Fruit fly (Drosophila melanogaster) whole organism, embryonic: ENCODE results near the gene CG15529.

Experiments used
- ATbp ChIP-seq: fragments of 200-800 bp; sonication (Bioruptor generic); optimal IDR thresholded peaks from 2 replicates; lab custom pipeline; 2017; ENCODE audit warnings: missing biosample characterization, mild to moderate bottlenecking, missing genetic modification characterization, missing genetic modification reagents
- Aef1 ChIP-seq: fragments of 200-800 bp; sonication (Bioruptor generic); IDR thresholded peaks from 3 replicates; pipeline ENCODE4 v1.3.6; 2022; ENCODE audit warnings: missing biosample characterization, missing genetic modification characterization
- Atf-2 ChIP-seq: fragments of 200-800 bp; sonication (Bioruptor generic); optimal IDR thresholded peaks from 2 replicates; lab custom pipeline; 2016; ENCODE audit warnings: missing biosample characterization, missing genetic modification characterization
- CG10431 ChIP-seq: fragments of 200-800 bp; sonication (Bioruptor generic); optimal IDR thresholded peaks from 3 replicates; lab custom pipeline; 2018; ENCODE audit warnings: missing biosample characterization, mild to moderate bottlenecking, missing genetic modification characterization
- CG11504 ChIP-seq: fragments of 200-800 bp; sonication (Bioruptor generic); optimal IDR thresholded peaks from 3 replicates; lab custom pipeline; 2019; ENCODE audit warnings: missing biosample characterization, mild to moderate bottlenecking, missing genetic modification characterization, moderate library complexity
- CG12299 ChIP-seq: fragments of 200-800 bp; sonication (Bioruptor generic); optimal IDR thresholded peaks from 2 replicates; lab custom pipeline; 2018; ENCODE audit warnings: missing biosample characterization, mild to moderate bottlenecking, missing genetic modification characterization
- CG12769 ChIP-seq: fragments of 200-800 bp; sonication (Bioruptor generic); optimal IDR thresholded peaks from 2 replicates; lab custom pipeline; 2019; ENCODE audit warnings: missing biosample characterization, mild to moderate bottlenecking, missing genetic modification characterization, moderate library complexity
- CG14014 ChIP-seq: fragments of 200-800 bp; sonication (Bioruptor generic); IDR thresholded peaks from 2 replicates; pipeline ENCODE4 v1.3.6; 2022; ENCODE audit warnings: missing biosample characterization, missing genetic modification characterization
- CG14965 ChIP-seq: fragments of 200-800 bp; sonication (Bioruptor generic); optimal IDR thresholded peaks from 2 replicates; lab custom pipeline; 2016; ENCODE audit warnings: missing biosample characterization, missing genetic modification characterization, borderline replicate concordance
- CG1603 ChIP-seq: fragments of 200-800 bp; sonication (Bioruptor generic); optimal IDR thresholded peaks from 2 replicates; lab custom pipeline; 2019; ENCODE audit warnings: missing biosample characterization, mild to moderate bottlenecking, missing genetic modification characterization, moderate library complexity
- CG17612 ChIP-seq: fragments of 200-800 bp; sonication (Bioruptor generic); IDR thresholded peaks from 2 replicates; pipeline ENCODE4 v1.3.6; 2022; ENCODE audit warnings: missing biosample characterization, missing genetic modification characterization
- CG3065 ChIP-seq: fragments of 200-800 bp; sonication (Bioruptor generic); optimal IDR thresholded peaks from 2 replicates; lab custom pipeline; 2016; ENCODE audit warnings: missing biosample characterization, missing genetic modification characterization
- CG3995 ChIP-seq: fragments of 200-800 bp; sonication (Bioruptor generic); optimal IDR thresholded peaks from 3 replicates; lab custom pipeline; 2016; ENCODE audit warnings: missing biosample characterization, missing genetic modification characterization
- CG4707 ChIP-seq: fragments of 200-800 bp; sonication (Bioruptor generic); optimal IDR thresholded peaks from 2 replicates; lab custom pipeline; 2018; ENCODE audit warnings: missing biosample characterization, mild to moderate bottlenecking, missing genetic modification characterization, moderate library complexity
- CG4730 ChIP-seq: fragments of 200-800 bp; sonication (Bioruptor generic); IDR thresholded peaks from 2 replicates; pipeline ENCODE4 v1.3.6; 2022; ENCODE audit warnings: missing biosample characterization, missing genetic modification characterization
- CG4854 ChIP-seq: fragments of 200-800 bp; sonication (Bioruptor generic); optimal IDR thresholded peaks from 2 replicates; lab custom pipeline; 2016; ENCODE audit warnings: missing biosample characterization, missing genetic modification characterization, inconsistent platforms
- CG6175 ChIP-seq: fragments of 200-800 bp; sonication (Bioruptor generic); IDR thresholded peaks from 3 replicates; pipeline ENCODE4 v1.3.6; 2022; ENCODE audit warnings: missing biosample characterization, missing genetic modification characterization
- CG6654 ChIP-seq: fragments of 200-800 bp; sonication (Bioruptor generic); optimal IDR thresholded peaks from 2 replicates; lab custom pipeline; 2017; ENCODE audit warnings: missing biosample characterization, mild to moderate bottlenecking, missing genetic modification characterization
- CG6689 ChIP-seq: fragments of 200-800 bp; sonication (Bioruptor generic); IDR thresholded peaks from 2 replicates; pipeline ENCODE4 v1.3.6; 2022; ENCODE audit warnings: missing biosample characterization, missing genetic modification characterization
- CG8765 ChIP-seq: fragments of 200-800 bp; sonication (Bioruptor generic); IDR thresholded peaks from 2 replicates; pipeline ENCODE4 v1.3.6; 2022; ENCODE audit warnings: missing biosample characterization, missing genetic modification characterization
- CG9609 ChIP-seq: fragments of 200-800 bp; sonication (Bioruptor generic); optimal IDR thresholded peaks from 3 replicates; lab custom pipeline; 2016; ENCODE audit warnings: missing biosample characterization, missing genetic modification characterization
- CG9797 ChIP-seq: fragments of 200-800 bp; sonication (Bioruptor generic); optimal IDR thresholded peaks from 3 replicates; lab custom pipeline; 2018; ENCODE audit warnings: missing biosample characterization, mild to moderate bottlenecking, missing genetic modification characterization
- CG9932 ChIP-seq: fragments of 200-800 bp; sonication (Bioruptor generic); IDR thresholded peaks from 2 replicates; pipeline ENCODE4 v1.3.6; 2022; ENCODE audit warnings: missing biosample characterization, missing genetic modification characterization
- Dek ChIP-seq: fragments of 200-800 bp; sonication (Bioruptor generic); optimal IDR thresholded peaks from 3 replicates; lab custom pipeline; 2019; ENCODE audit warnings: missing biosample characterization, mild to moderate bottlenecking, missing genetic modification characterization, moderate library complexity
- GATAe ChIP-seq: fragments of 200-800 bp; sonication (Bioruptor generic); conservative IDR thresholded peaks from 2 replicates; pipeline ENCODE4 v1.3.6; 2022; ENCODE audit warnings: missing biosample characterization, missing genetic modification characterization
- Gsc ChIP-seq: fragments of 200-800 bp; sonication (Bioruptor generic); IDR thresholded peaks from 2 replicates; pipeline ENCODE4 v1.3.6; 2022; ENCODE audit warnings: missing biosample characterization, missing genetic modification characterization
- HHEX ChIP-seq: fragments of 200-800 bp; sonication (Bioruptor generic); optimal IDR thresholded peaks from 3 replicates; lab custom pipeline; 2017; ENCODE audit warnings: missing biosample characterization, mild to moderate bottlenecking, missing genetic modification characterization, missing genetic modification reagents
- Hmr ChIP-seq: fragments of 200-800 bp; sonication (Bioruptor generic); optimal IDR thresholded peaks from 3 replicates; lab custom pipeline; 2017; ENCODE audit warnings: mild to moderate bottlenecking, missing biosample characterization, missing genetic modification reagents, missing genetic modification characterization
- Myb ChIP-seq: fragments of 200-800 bp; sonication (Bioruptor generic); optimal IDR thresholded peaks from 2 replicates; lab custom pipeline; 2016; ENCODE audit warnings: missing biosample characterization, missing genetic modification characterization
- NC2α ChIP-seq: fragments of 200-800 bp; sonication (Bioruptor generic); optimal IDR thresholded peaks from 2 replicates; lab custom pipeline; 2016; ENCODE audit warnings: missing biosample characterization, missing genetic modification characterization
- NK7.1 ChIP-seq: fragments of 200-800 bp; sonication (Bioruptor generic); optimal IDR thresholded peaks from 3 replicates; lab custom pipeline; 2016; ENCODE audit warnings: missing biosample characterization, missing genetic modification characterization
- Side ChIP-seq: fragments of 200-800 bp; sonication (Bioruptor generic); optimal IDR thresholded peaks from 2 replicates; lab custom pipeline; 2016; ENCODE audit warnings: missing biosample characterization, missing genetic modification characterization
- Xrp1 ChIP-seq: fragments of 200-800 bp; sonication (Bioruptor generic); IDR thresholded peaks from 2 replicates; pipeline ENCODE4 v1.3.6; 2022; ENCODE audit warnings: missing biosample characterization, missing genetic modification characterization
- bbx ChIP-seq: fragments of 200-800 bp; sonication (Bioruptor generic); IDR thresholded peaks from 2 replicates; pipeline ENCODE4 v1.3.6; 2022; ENCODE audit warnings: missing biosample characterization, missing genetic modification characterization; ENCODE audit not compliant: partially characterized antibody
- caup ChIP-seq: fragments of 200-800 bp; sonication (Bioruptor generic); optimal IDR thresholded peaks from 3 replicates; lab custom pipeline; 2017; ENCODE audit warnings: missing biosample characterization, mild to moderate bottlenecking, missing genetic modification characterization, moderate library complexity; ENCODE audit not compliant: severe bottlenecking
- crol ChIP-seq: fragments of 200-800 bp; sonication (Bioruptor generic); IDR thresholded peaks from 2 replicates; pipeline ENCODE4 v1.3.6; 2022; ENCODE audit warnings: missing biosample characterization, missing genetic modification characterization
- disco-r ChIP-seq: fragments of 200-800 bp; sonication (Bioruptor generic); optimal IDR thresholded peaks from 2 replicates; lab custom pipeline; 2016; ENCODE audit warnings: missing biosample characterization, missing genetic modification characterization
- gem ChIP-seq: fragments of 200-800 bp; sonication (Bioruptor generic); optimal IDR thresholded peaks from 2 replicates; lab custom pipeline; 2019; ENCODE audit warnings: missing biosample characterization, mild to moderate bottlenecking, missing genetic modification characterization, moderate library complexity
- hb ChIP-seq: fragments of 200-800 bp; sonication (Bioruptor generic); IDR thresholded peaks from 3 replicates; pipeline ENCODE4 v1.3.6; 2022; ENCODE audit warnings: missing biosample characterization, missing genetic modification characterization; ENCODE audit not compliant: partially characterized antibody
- hkb ChIP-seq, 2 experiments: fragments of 200-800 bp in 1 of 2; fragments of >200 bp in 1 of 2; sonication (Bioruptor generic) in 1 of 2; IDR thresholded peaks in 1 of 2; optimal IDR thresholded peaks in 1 of 2; 2 replicates each; pipeline versions ENCODE4 v1.3.6 to Lab custom; 2017 to 2022; ENCODE audit warnings: missing biosample characterization in 1 of 2, missing genetic modification characterization in 1 of 2
- ken ChIP-seq: fragments of 200-800 bp; sonication (Bioruptor generic); IDR thresholded peaks from 3 replicates; pipeline ENCODE4 v1.3.6; 2022; ENCODE audit warnings: missing biosample characterization, missing genetic modification characterization
- kni ChIP-seq: fragments of 200-800 bp; sonication (Bioruptor generic); optimal IDR thresholded peaks from 3 replicates; lab custom pipeline; 2017; ENCODE audit warnings: mild to moderate bottlenecking, missing biosample characterization, missing genetic modification reagents, missing genetic modification characterization
- lbe ChIP-seq: fragments of 200-800 bp; sonication (Bioruptor generic); optimal IDR thresholded peaks from 2 replicates; lab custom pipeline; 2016; ENCODE audit warnings: missing biosample characterization, mild to moderate bottlenecking, missing genetic modification characterization
- lola ChIP-seq, 3 experiments: fragments of >200 bp in 2 of 3; fragments of 200-800 bp in 1 of 3; sonication (Bioruptor generic) in 1 of 3; optimal IDR thresholded peaks; 2 replicates each; lab custom pipeline; 2017 to 2019; ENCODE audit warnings: missing biosample characterization in 3 of 3, missing genetic modification characterization in 3 of 3, mild to moderate bottlenecking in 1 of 3, moderate library complexity in 1 of 3
- odd ChIP-seq: fragments of 200-800 bp; sonication (Bioruptor generic); optimal IDR thresholded peaks from 2 replicates; lab custom pipeline; 2017; ENCODE audit warnings: missing biosample characterization, mild to moderate bottlenecking, missing genetic modification characterization
- org-1 ChIP-seq: fragments of 200-800 bp; sonication (Bioruptor generic); optimal IDR thresholded peaks from 2 replicates; lab custom pipeline; 2017; ENCODE audit warnings: missing biosample characterization, missing genetic modification characterization
- phol ChIP-seq: fragments of 200-800 bp; sonication (Bioruptor generic); optimal IDR thresholded peaks from 3 replicates; lab custom pipeline; 2018; ENCODE audit warnings: missing biosample characterization, mild to moderate bottlenecking, missing genetic modification characterization, moderate library complexity
- seq ChIP-seq: fragments of 200-800 bp; sonication (Bioruptor generic); IDR thresholded peaks from 2 replicates; pipeline ENCODE4 v1.3.6; 2022; ENCODE audit warnings: missing biosample characterization, missing genetic modification characterization
- sob ChIP-seq: fragments of 200-800 bp; sonication (Bioruptor generic); IDR thresholded peaks from 2 replicates; pipeline ENCODE4 v1.3.6; 2022; ENCODE audit warnings: missing biosample characterization, missing genetic modification characterization
- wdn ChIP-seq: fragments of 200-800 bp; sonication (Bioruptor generic); IDR thresholded peaks from 2 replicates; pipeline ENCODE4 v1.3.6; 2022; ENCODE audit warnings: missing biosample characterization, missing genetic modification characterization
- wek ChIP-seq: fragments of 200-800 bp; sonication (Bioruptor generic); optimal IDR thresholded peaks from 3 replicates; lab custom pipeline; 2018; ENCODE audit warnings: missing biosample characterization, mild to moderate bottlenecking, missing genetic modification characterization, moderate library complexity
- zfh1 ChIP-seq: fragments of 200-800 bp; sonication (Bioruptor generic); IDR thresholded peaks from 3 replicates; pipeline ENCODE4 v1.3.6; 2022; ENCODE audit warnings: missing biosample characterization, missing genetic modification characterization

CG15529 gene

DNA sequence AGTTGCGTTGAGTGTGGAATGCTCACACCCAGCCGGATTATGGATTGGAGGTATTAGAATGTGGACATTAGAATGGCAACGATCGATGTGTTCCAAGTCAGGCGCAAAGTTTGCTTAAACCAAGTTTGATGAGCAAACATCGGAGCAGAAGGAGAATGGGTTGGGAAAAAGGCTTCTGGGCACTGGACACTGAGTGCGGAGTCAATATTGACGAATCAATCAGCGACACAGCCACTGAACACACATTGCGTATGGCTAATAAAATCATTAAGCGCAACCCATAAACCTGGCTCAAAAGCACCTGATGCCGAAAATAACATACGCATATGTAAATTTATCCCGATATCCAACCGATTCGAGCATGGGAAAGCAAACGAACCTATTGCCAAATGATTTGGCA is 42.0 kb downstream of the CG15529 start (continued):
- peak; percentile 35; the same call in 1 of the 2 replicates for TF ChIP-seq sob (GFP tag; lab: Robert Waterston, UW)
- TF ChIP-seq CG14965 (GFP tag; lab: Kevin White, UChicago), result no peak
- no peak for TF ChIP-seq odd (GFP tag; lab: Kevin White, UChicago)
- no peak for TF ChIP-seq bbx (GFP tag; lab: Robert Waterston, UW)
- TF ChIP-seq lola (GFP tag; optimal IDR thresholded peaks at IDR 0.05; lab: Kevin White, UChicago), result no peak
- TF ChIP-seq CG8765 (GFP tag; lab: Robert Waterston, UW), result no peak
- no peak for TF ChIP-seq CG4854 (GFP tag; lab: Kevin White, UChicago)
- TF ChIP-seq zfh1 (GFP tag; lab: Robert Waterston, UW), result no peak
- TF ChIP-seq Atf-2 (GFP tag; lab: Kevin White, UChicago), result no peak
- no peak for TF ChIP-seq wdn
- no peak for TF ChIP-seq CG6654 (GFP tag; lab: Kevin White, UChicago)
- TF ChIP-seq CG6689, result no peak
- TF ChIP-seq caup, result peak; percentile 6
- TF ChIP-seq CG11504 (tag; lab: Kevin White, UChicago), result no peak
- TF ChIP-seq HHEX (GFP tag; lab: Kevin White, UChicago), result peak; percentile 15
- TF ChIP-seq Side, result no peak
- TF ChIP-seq CG10431 (GFP tag; lab: Kevin White, UChicago), result no peak
- TF ChIP-seq hkb (optimal IDR thresholded peaks at IDR 0.05; lab: Kevin White, UChicago), result no peak
- no peak for TF ChIP-seq hkb (GFP tag; IDR thresholded peaks at IDR 0.05; lab: Robert Waterston, UW)
- no peak for TF ChIP-seq Dek (tag; lab: Kevin White, UChicago)
- TF ChIP-seq Aef1 (GFP tag; lab: Robert Waterston, UW), result no peak
- no peak for TF ChIP-seq CG3995 (GFP tag; lab: Kevin White, UChicago)
- TF ChIP-seq gem (tag; lab: Kevin White, UChicago), result no peak
- TF ChIP-seq CG4730, result no peak
- 0 out of 2 replicates have a peak, but pooled peaks have one; percentile 24 for TF ChIP-seq CG17612 (GFP tag; lab: Robert Waterston, UW)
- TF ChIP-seq Xrp1 (GFP tag; lab: Robert Waterston, UW), result no peak
- no peak for TF ChIP-seq ken (GFP tag; lab: Robert Waterston, UW)
- TF ChIP-seq ATbp, result peak; percentile 38
- TF ChIP-seq CG14014 (GFP tag; lab: Robert Waterston, UW), result peak; percentile 22; the same call in 1 of the 2 replicates
- no peak for TF ChIP-seq CG3065 (GFP tag; lab: Kevin White, UChicago)
- TF ChIP-seq Gsc (GFP tag; lab: Robert Waterston, UW), result no peak
- TF ChIP-seq NK7.1, result no peak
- TF ChIP-seq NC2α (GFP tag; lab: Kevin White, UChicago), result no peak
- TF ChIP-seq CG12769 (tag; lab: Kevin White, UChicago), result peak; percentile 15
- TF ChIP-seq GATAe (GFP tag; lab: Robert Waterston, UW), result no peak
- TF ChIP-seq CG9797 (GFP tag; lab: Kevin White, UChicago), result no peak
- TF ChIP-seq hb (GFP tag; lab: Robert Waterston, UW), result no peak
- peak; percentile 42 for TF ChIP-seq wek (GFP tag; lab: Kevin White, UChicago)

DNA sequence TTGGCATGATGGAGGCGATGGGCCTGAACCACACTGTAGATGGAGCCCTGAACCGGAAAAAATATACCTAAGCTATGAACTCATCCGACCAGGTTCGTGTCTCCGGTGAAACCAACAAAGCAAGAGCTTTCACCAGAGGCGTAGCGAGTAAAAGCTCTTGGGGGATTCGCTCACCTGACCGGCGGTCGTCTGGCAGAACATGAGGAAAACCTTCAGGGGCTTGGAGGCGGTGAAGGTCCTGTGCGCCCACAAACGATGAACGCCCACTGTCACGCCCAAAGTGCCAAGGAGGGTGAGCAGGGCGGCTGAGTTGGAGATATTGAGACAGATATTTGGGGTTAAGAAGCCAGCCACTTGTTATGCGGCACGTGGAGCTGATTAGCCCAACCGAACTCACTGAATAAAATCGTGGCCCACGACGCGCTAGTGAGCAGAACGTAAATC is 43.8 kb downstream of the CG15529 start:
- TF ChIP-seq CG6175 (GFP tag; lab: Robert Waterston, UW) (no peak), lbe (GFP tag; lab: Kevin White, UChicago) (no peak), CG1603 (peak; percentile 37), CG9932 (GFP tag; lab: Robert Waterston, UW) (no peak), Myb (GFP tag; lab: Kevin White, UChicago) (peak; percentile 42), phol (tag; lab: Kevin White, UChicago) (peak; percentile 10), disco-r (no peak), kni (GFP tag; lab: Kevin White, UChicago) (no peak), seq (peak; percentile 45; the same call in 1 of the 2 replicates), CG9609 (peak; percentile 13), org-1 (GFP tag; lab: Kevin White, UChicago) (no peak), CG4707 (GFP tag; lab: Kevin White, UChicago) (no peak), CG12299 (no peak), crol (GFP tag; lab: Robert Waterston, UW) (no peak), Hmr (GFP tag; lab: Kevin White, UChicago) (peak; percentile 74)
